Fruit fly (Drosophila melanogaster) whole organism, embryonic: ENCODE measurements around the gene CG15547.

Experiments
- Antp ChIP-seq: fragments of 200-800 bp; sonication (Bioruptor generic); optimal IDR thresholded peaks from 3 replicates; lab custom pipeline; 2016; ENCODE audit warnings: missing biosample characterization, missing genetic modification characterization
- Bgb ChIP-seq: fragments of 200-800 bp; sonication (Bioruptor generic); IDR thresholded peaks from 2 replicates; pipeline ENCODE4 v1.3.6; 2022; ENCODE audit warnings: missing biosample characterization, missing genetic modification characterization; ENCODE audit not compliant: partially characterized antibody
- CG12155 ChIP-seq: fragments of 200-800 bp; sonication (Bioruptor generic); optimal IDR thresholded peaks from 3 replicates; lab custom pipeline; 2016; ENCODE audit warnings: missing biosample characterization, missing genetic modification characterization
- CG13123 ChIP-seq: fragments of 200-800 bp; sonication (Bioruptor generic); optimal IDR thresholded peaks from 2 replicates; lab custom pipeline; 2016; ENCODE audit warnings: missing biosample characterization, missing genetic modification characterization
- CG16779 ChIP-seq: fragments of 200-800 bp; sonication (Bioruptor generic); IDR thresholded peaks from 2 replicates; pipeline ENCODE4 v1.3.6; 2022; ENCODE audit warnings: missing biosample characterization, missing genetic modification characterization
- CG17385 ChIP-seq: fragments of 200-800 bp; sonication (Bioruptor generic); optimal IDR thresholded peaks from 3 replicates; lab custom pipeline; 2018; ENCODE audit warnings: missing biosample characterization, mild to moderate bottlenecking, missing genetic modification characterization
- CG30431 ChIP-seq: fragments of 200-800 bp; sonication (Bioruptor generic); optimal IDR thresholded peaks from 2 replicates; lab custom pipeline; 2017; ENCODE audit warnings: missing biosample characterization, missing genetic modification characterization
- CG31224 ChIP-seq: fragments of 200-800 bp; sonication (Bioruptor generic); IDR thresholded peaks from 2 replicates; pipeline ENCODE4 v1.3.6; 2022; ENCODE audit warnings: missing biosample characterization, missing genetic modification characterization
- CG31365 ChIP-seq: fragments of 200-800 bp; sonication (Bioruptor generic); optimal IDR thresholded peaks from 2 replicates; lab custom pipeline; 2018; ENCODE audit warnings: missing biosample characterization, mild to moderate bottlenecking, missing genetic modification characterization
- CG3281 ChIP-seq: fragments of 200-800 bp; sonication (Bioruptor generic); optimal IDR thresholded peaks from 3 replicates; lab custom pipeline; 2017; ENCODE audit warnings: missing biosample characterization, mild to moderate bottlenecking, missing genetic modification characterization
- CG34422 ChIP-seq: fragments of 200-800 bp; sonication (Bioruptor generic); IDR thresholded peaks from 3 replicates; pipeline ENCODE4 v1.3.6; 2022; ENCODE audit warnings: missing biosample characterization, missing genetic modification characterization
- CG3847 ChIP-seq: fragments of 200-800 bp; sonication (Bioruptor generic); IDR thresholded peaks from 2 replicates; pipeline ENCODE4 v1.3.6; 2022; ENCODE audit warnings: missing biosample characterization, missing genetic modification characterization
- CG4404 ChIP-seq: fragments of 200-800 bp; sonication (Bioruptor generic); IDR thresholded peaks from 2 replicates; pipeline ENCODE4 v1.3.6; 2022; ENCODE audit warnings: missing biosample characterization, missing genetic modification characterization
- CG5245 ChIP-seq: fragments of 200-800 bp; sonication (Bioruptor generic); optimal IDR thresholded peaks from 3 replicates; lab custom pipeline; 2016; ENCODE audit warnings: missing biosample characterization, missing genetic modification characterization
- CG8089 ChIP-seq: fragments of 200-800 bp; sonication (Bioruptor generic); optimal IDR thresholded peaks from 3 replicates; lab custom pipeline; 2016; ENCODE audit warnings: missing biosample characterization, missing genetic modification characterization
- CG8281 ChIP-seq: fragments of 200-800 bp; sonication (Bioruptor generic); optimal IDR thresholded peaks from 2 replicates; lab custom pipeline; 2018; ENCODE audit warnings: missing biosample characterization, mild to moderate bottlenecking, missing genetic modification characterization, moderate library complexity
- CrebB ChIP-seq: fragments of 200-800 bp; sonication (Bioruptor generic); optimal IDR thresholded peaks from 3 replicates; lab custom pipeline; 2018; ENCODE audit warnings: missing biosample characterization, mild to moderate bottlenecking, missing genetic modification characterization
- D ChIP-seq, 2 experiments: fragments of 200-800 bp in 1 of 2; fragments of >200 bp in 1 of 2; sonication (Bioruptor generic) in 1 of 2; optimal IDR thresholded peaks; 2 replicates in 1 of 2; 3 replicates in 1 of 2; lab custom pipeline; 2017; ENCODE audit warnings: mild to moderate bottlenecking in 1 of 2, missing biosample characterization in 1 of 2, missing genetic modification characterization in 1 of 2, missing genetic modification reagents in 1 of 2
- Dip3 ChIP-seq: fragments of 200-800 bp; sonication (Bioruptor generic); optimal IDR thresholded peaks from 3 replicates; lab custom pipeline; 2016; ENCODE audit warnings: missing biosample characterization, missing genetic modification characterization
- Ets97D ChIP-seq: fragments of 200-800 bp; sonication (Bioruptor generic); optimal IDR thresholded peaks from 3 replicates; lab custom pipeline; 2016; ENCODE audit warnings: missing biosample characterization, missing genetic modification characterization
- HLH3B ChIP-seq: fragments of 200-800 bp; sonication (Bioruptor generic); IDR thresholded peaks from 2 replicates; pipeline ENCODE4 v1.3.6; 2022; ENCODE audit warnings: missing biosample characterization, missing genetic modification characterization
- NFAT ChIP-seq: fragments of 200-800 bp; sonication (Bioruptor generic); IDR thresholded peaks from 2 replicates; pipeline ENCODE4 v1.3.6; 2022; ENCODE audit warnings: missing biosample characterization, missing genetic modification characterization
- Nf-YA ChIP-seq: fragments of 200-800 bp; sonication (Bioruptor generic); IDR thresholded peaks from 2 replicates; pipeline ENCODE4 v1.3.6; 2022; ENCODE audit warnings: missing biosample characterization, missing genetic modification characterization
- NfI ChIP-seq: fragments of 200-800 bp; sonication (Bioruptor generic); optimal IDR thresholded peaks from 3 replicates; lab custom pipeline; 2018; ENCODE audit warnings: missing biosample characterization, mild to moderate bottlenecking, missing genetic modification characterization, moderate library complexity
- PHDP ChIP-seq: fragments of 200-800 bp; sonication (Bioruptor generic); optimal IDR thresholded peaks from 3 replicates; lab custom pipeline; 2018; ENCODE audit warnings: missing biosample characterization, mild to moderate bottlenecking, missing genetic modification characterization, moderate library complexity
- Usf ChIP-seq: fragments of 200-800 bp; sonication (Bioruptor generic); optimal IDR thresholded peaks from 2 replicates; lab custom pipeline; 2017; ENCODE audit warnings: missing genotype, missing biosample characterization, missing genetic modification characterization
- YL-1 ChIP-seq: fragments of 200-800 bp; sonication (Bioruptor generic); optimal IDR thresholded peaks from 3 replicates; lab custom pipeline; 2017; ENCODE audit warnings: missing biosample characterization, mild to moderate bottlenecking, missing genetic modification characterization
- br ChIP-seq: fragments of >200 bp; optimal IDR thresholded peaks from 2 replicates; lab custom pipeline; 2017
- cad ChIP-seq: fragments of >200 bp; optimal IDR thresholded peaks from 2 replicates; lab custom pipeline; 2017; ENCODE audit warnings: missing biosample characterization, missing genetic modification characterization
- crc ChIP-seq: fragments of 200-800 bp; sonication (Bioruptor generic); optimal IDR thresholded peaks from 2 replicates; lab custom pipeline; 2016; ENCODE audit warnings: missing biosample characterization, missing genetic modification characterization
- cwo ChIP-seq: fragments of 200-800 bp; sonication (Bioruptor generic); optimal IDR thresholded peaks from 3 replicates; lab custom pipeline; 2017; ENCODE audit warnings: missing biosample characterization, missing genetic modification characterization, mild to moderate bottlenecking, moderate library complexity, missing genetic modification reagents
- dan ChIP-seq: fragments of 200-800 bp; sonication (Bioruptor generic); IDR thresholded peaks from 2 replicates; pipeline ENCODE4 v1.3.6; 2022; ENCODE audit warnings: missing biosample characterization, missing genetic modification characterization
- danr ChIP-seq: fragments of 200-800 bp; sonication (Bioruptor generic); IDR thresholded peaks from 2 replicates; pipeline ENCODE4 v1.3.6; 2022; ENCODE audit warnings: missing biosample characterization, missing genetic modification characterization
- dm ChIP-seq: fragments of 200-800 bp; sonication (Bioruptor generic); optimal IDR thresholded peaks from 3 replicates; lab custom pipeline; 2016; ENCODE audit warnings: missing biosample characterization, missing genetic modification characterization
- dmrt11E ChIP-seq: fragments of 200-800 bp; sonication (Bioruptor generic); optimal IDR thresholded peaks from 3 replicates; lab custom pipeline; 2018; ENCODE audit warnings: missing biosample characterization, mild to moderate bottlenecking, missing genetic modification characterization, moderate library complexity
- eve ChIP-seq, 2 experiments: fragments of >200 bp; optimal IDR thresholded peaks; 2 replicates each; lab custom pipeline; 2017; ENCODE audit warnings: missing biosample characterization in 2 of 2, missing genetic modification characterization in 2 of 2
- exex ChIP-seq: fragments of 200-800 bp; sonication (Bioruptor generic); optimal IDR thresholded peaks from 4 replicates; lab custom pipeline; 2018; ENCODE audit warnings: missing biosample characterization, mild to moderate bottlenecking, missing genetic modification characterization, moderate library complexity
- gce ChIP-seq: fragments of 200-800 bp; sonication (Bioruptor generic); IDR thresholded peaks from 3 replicates; pipeline ENCODE4 v1.3.6; 2022; ENCODE audit warnings: missing biosample characterization, missing genetic modification characterization
- grau ChIP-seq: fragments of 200-800 bp; optimal IDR thresholded peaks from 3 replicates; lab custom pipeline; 2019; ENCODE audit warnings: missing biosample characterization, mild to moderate bottlenecking, missing genetic modification characterization, moderate library complexity
- gsb-n ChIP-seq: fragments of 200-800 bp; sonication (Bioruptor generic); optimal IDR thresholded peaks from 3 replicates; lab custom pipeline; 2018; ENCODE audit warnings: missing biosample characterization, mild to moderate bottlenecking, missing genetic modification characterization
- ind ChIP-seq: fragments of 200-800 bp; sonication (Bioruptor generic); optimal IDR thresholded peaks from 3 replicates; lab custom pipeline; 2016; ENCODE audit warnings: missing biosample characterization, missing genetic modification characterization
- mld ChIP-seq: fragments of 200-800 bp; sonication (Bioruptor generic); IDR thresholded peaks from 3 replicates; pipeline ENCODE4 v1.3.6; 2022; ENCODE audit warnings: missing biosample characterization, missing genetic modification characterization; ENCODE audit not compliant: partially characterized antibody
- odd ChIP-seq: fragments of 200-800 bp; sonication (Bioruptor generic); optimal IDR thresholded peaks from 2 replicates; lab custom pipeline; 2017; ENCODE audit warnings: missing biosample characterization, mild to moderate bottlenecking, missing genetic modification characterization
- org-1 ChIP-seq: fragments of 200-800 bp; sonication (Bioruptor generic); optimal IDR thresholded peaks from 2 replicates; lab custom pipeline; 2017; ENCODE audit warnings: missing biosample characterization, missing genetic modification characterization
- psq ChIP-seq: fragments of 200-800 bp; sonication (Bioruptor generic); optimal IDR thresholded peaks from 2 replicates; lab custom pipeline; 2017; ENCODE audit warnings: missing biosample characterization, missing genetic modification characterization
- scrt ChIP-seq: fragments of 200-800 bp; sonication (Bioruptor generic); optimal IDR thresholded peaks from 2 replicates; lab custom pipeline; 2018; ENCODE audit warnings: missing biosample characterization, mild to moderate bottlenecking, missing genetic modification characterization, moderate library complexity
- stwl ChIP-seq: fragments of 200-800 bp; sonication (Bioruptor generic); optimal IDR thresholded peaks from 3 replicates; lab custom pipeline; 2018; ENCODE audit warnings: missing biosample characterization, mild to moderate bottlenecking, missing genetic modification characterization, moderate library complexity
- wdn ChIP-seq: fragments of 200-800 bp; sonication (Bioruptor generic); IDR thresholded peaks from 2 replicates; pipeline ENCODE4 v1.3.6; 2022; ENCODE audit warnings: missing biosample characterization, missing genetic modification characterization
- zfh1 ChIP-seq: fragments of 200-800 bp; sonication (Bioruptor generic); IDR thresholded peaks from 3 replicates; pipeline ENCODE4 v1.3.6; 2022; ENCODE audit warnings: missing biosample characterization, missing genetic modification characterization

The CG15547 gene

dm6 chr3R:30887711-30888549 lies 4.6 kb upstream of the CG15547 start (continued):
- TF ChIP-seq Antp (GFP tag; lab: Kevin White, UChicago) (peak; percentile 62), CG31224 (GFP tag; lab: Robert Waterston, UW) (peak; percentile 48; the same call in 1 of the 2 replicates), wdn (peak; percentile 58), psq (GFP tag; lab: Kevin White, UChicago) (no peak), NfI (peak; percentile 69), org-1 (GFP tag; lab: Kevin White, UChicago) (peak; percentile 2), CG31365 (tag; lab: Kevin White, UChicago) (no peak), odd (GFP tag; lab: Kevin White, UChicago) (no peak), CG30431 (GFP tag; lab: Kevin White, UChicago) (peak; percentile 42), CG34422 (GFP tag; lab: Robert Waterston, UW) (peak; percentile 40; the same call in 1 of the 3 replicates), YL-1 (no peak), zfh1 (GFP tag; lab: Robert Waterston, UW) (peak; percentile 67; the same call in 2 of the 3 replicates), ind (GFP tag; lab: Kevin White, UChicago) (peak; percentile 76), CG4404 (GFP tag; lab: Robert Waterston, UW) (no peak), CG5245 (GFP tag; lab: Kevin White, UChicago) (peak; percentile 57), dmrt11E (peak; percentile 46), PHDP (tag; lab: Kevin White, UChicago) (no peak), crc (GFP tag; lab: Kevin White, UChicago) (peak; percentile 71), CG8281 (no peak), dan (GFP tag; lab: Robert Waterston, UW) (no peak), br (lab: Kevin White, UChicago) (no peak), exex (tag; lab: Kevin White, UChicago) (peak; percentile 45), eve (GFP tag; optimal IDR thresholded peaks at IDR 0.05; lab: Kevin White, UChicago) (no peak), HLH3B (GFP tag; lab: Robert Waterston, UW) (peak; percentile 67), Nf-YA (GFP tag; lab: Robert Waterston, UW) (no peak), CG17385 (peak; percentile 55), cwo (GFP tag; lab: Kevin White, UChicago) (peak; percentile 71), CG12155 (GFP tag; lab: Kevin White, UChicago) (peak; percentile 56), CG16779 (GFP tag; lab: Robert Waterston, UW) (0 out of 2 replicates have a peak, but pooled peaks have one; percentile 32), cad (GFP tag; lab: Kevin White, UChicago) (no peak), gce (GFP tag; lab: Robert Waterston, UW) (peak; percentile 32; the same call in 1 of the 3 replicates), Usf (GFP tag; lab: Kevin White, UChicago) (peak; percentile 28), D (optimal IDR thresholded peaks at IDR 0.05; lab: Kevin White, UChicago) (no peak), D (GFP tag; optimal IDR thresholded peaks at IDR 0.05; lab: Kevin White, UChicago) (peak; percentile 54), CG8089 (GFP tag; lab: Kevin White, UChicago) (peak; percentile 47), scrt (peak; percentile 43), mld (GFP tag; lab: Robert Waterston, UW) (no peak), CrebB (tag; lab: Kevin White, UChicago) (no peak), NFAT (GFP tag; lab: Robert Waterston, UW) (peak; percentile 61), gsb-n (tag; lab: Kevin White, UChicago) (peak; percentile 46), stwl (tag; lab: Kevin White, UChicago) (no peak), Bgb (no peak), grau (tag; lab: Kevin White, UChicago) (peak; percentile 93), Ets97D (GFP tag; lab: Kevin White, UChicago) (peak; percentile 16), dm (no peak), CG3281 (GFP tag; lab: Kevin White, UChicago) (peak; percentile 59), danr (GFP tag; lab: Robert Waterston, UW) (no peak), CG3847 (GFP tag; lab: Robert Waterston, UW) (peak; percentile 47; the same call in 1 of the 2 replicates), CG13123 (peak; percentile 27), Dip3 (GFP tag; lab: Kevin White, UChicago) (peak; percentile 46)
